Fruit fly (Drosophila melanogaster): ENCODE measurements around the gene CG11000.

Gene CG11000

DNA sequence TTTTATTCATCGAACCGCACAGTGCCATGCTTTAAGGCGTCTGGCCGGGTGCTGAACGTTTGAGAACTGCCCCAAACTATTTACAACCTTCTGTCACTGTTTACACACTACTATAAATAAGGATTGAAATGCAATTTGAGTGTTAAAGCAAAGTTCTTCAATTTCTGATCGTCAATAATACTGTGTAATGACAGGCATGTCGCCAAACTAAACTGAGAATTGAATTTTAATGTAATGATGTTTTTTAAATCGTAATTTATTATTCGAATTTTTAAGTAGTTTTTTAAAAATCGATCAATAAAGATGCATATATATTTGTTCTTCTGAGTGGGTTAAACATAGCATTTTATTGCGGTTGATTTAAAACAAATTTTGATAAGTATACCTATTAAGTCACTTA, 21.2 kb upstream of the CG11000 start, which contains the start of gene CG2082:
TSS of gene CG2082 (minus strand) at position 101 of the 400 bp plus-strand sequence.
- TF ChIP-seq rgr (GFP tag; optimal IDR thresholded peaks at IDR 0.05): no peak
- TF ChIP-seq Abd-B (GFP tag; optimal IDR thresholded peaks at IDR 0.05): no peak
- TF ChIP-seq CrebA (GFP tag; optimal IDR thresholded peaks at IDR 0.05; ENCODE audit: borderline replicate concordance): no peak
- no peak for TF ChIP-seq fru (GFP tag; optimal IDR thresholded peaks at IDR 0.05)
- no peak for TF ChIP-seq Myc (optimal IDR thresholded peaks at IDR 0.05)
- TF ChIP-seq brk (GFP tag; optimal IDR thresholded peaks at IDR 0.05): no peak
- no peak for TF ChIP-seq Dfd (GFP tag; optimal IDR thresholded peaks at IDR 0.05)
- TF ChIP-seq pan (optimal IDR thresholded peaks at IDR 0.05): no peak
- TF ChIP-seq sage (GFP tag; optimal IDR thresholded peaks at IDR 0.05): no peak
- no peak for TF ChIP-seq dl (GFP tag; optimal IDR thresholded peaks at IDR 0.05; ENCODE audit: insufficient read depth in 1 of 2, partially characterized antibody in 2 of 2)
- no peak for TF ChIP-seq foxo (GFP tag; optimal IDR thresholded peaks at IDR 0.05)
- TF ChIP-seq GATAd (GFP tag; optimal IDR thresholded peaks at IDR 0.05): no peak

DNA sequence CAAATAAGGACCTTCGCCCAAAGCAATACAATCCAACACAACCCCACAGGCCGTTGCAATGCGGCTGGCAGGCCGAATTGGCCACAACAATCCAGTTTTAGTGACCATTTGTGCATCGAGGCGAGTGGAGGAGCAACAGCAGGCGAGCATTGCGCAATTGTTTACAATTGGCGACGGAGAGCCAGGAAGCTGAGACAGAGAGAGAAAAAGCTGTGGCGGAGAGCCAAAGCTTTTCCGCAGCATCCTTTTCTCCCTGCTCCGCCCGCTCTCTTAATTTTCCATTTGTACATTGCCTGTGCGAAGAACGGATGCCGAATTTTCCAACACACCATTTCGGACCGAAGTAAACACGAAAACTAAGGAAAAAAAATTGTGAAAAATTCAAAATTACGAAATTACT, 20.7 kb upstream of the CG11000 start, which contains the start of gene kat-60L1:
TSS of gene kat-60L1 (plus strand) at position 301 of the 400 bp plus-strand sequence.
- no peak for TF ChIP-seq HLH106 (tag; optimal IDR thresholded peaks at IDR 0.05)
- no peak for TF ChIP-seq dmrt93B (GFP tag; optimal IDR thresholded peaks at IDR 0.05)
- TF ChIP-seq rgr (GFP tag; optimal IDR thresholded peaks at IDR 0.05): no peak
- no peak for TF ChIP-seq sage (GFP tag; optimal IDR thresholded peaks at IDR 0.05)
- TF ChIP-seq Rel (GFP tag; optimal IDR thresholded peaks at IDR 0.05): no peak
- no peak for TF ChIP-seq Rel (tag; optimal IDR thresholded peaks at IDR 0.05)
- no peak for TF ChIP-seq tai (GFP tag; optimal IDR thresholded peaks at IDR 0.05)
- TF ChIP-seq dsf (GFP tag; optimal IDR thresholded peaks at IDR 0.05; ENCODE audit: borderline replicate concordance): no peak
- TF ChIP-seq Dfd (GFP tag; optimal IDR thresholded peaks at IDR 0.05): no peak
- no peak for TF ChIP-seq Jra (GFP tag; optimal IDR thresholded peaks at IDR 0.05)
- TF ChIP-seq lola (GFP tag; optimal IDR thresholded peaks at IDR 0.05): no peak
- TF ChIP-seq Dif (GFP tag; optimal IDR thresholded peaks at IDR 0.05; ENCODE audit: partially characterized antibody): no peak
- no peak for TF ChIP-seq Myc (optimal IDR thresholded peaks at IDR 0.05)
- no peak for TF ChIP-seq Hr78 (GFP tag; optimal IDR thresholded peaks at IDR 0.05)

DNA sequence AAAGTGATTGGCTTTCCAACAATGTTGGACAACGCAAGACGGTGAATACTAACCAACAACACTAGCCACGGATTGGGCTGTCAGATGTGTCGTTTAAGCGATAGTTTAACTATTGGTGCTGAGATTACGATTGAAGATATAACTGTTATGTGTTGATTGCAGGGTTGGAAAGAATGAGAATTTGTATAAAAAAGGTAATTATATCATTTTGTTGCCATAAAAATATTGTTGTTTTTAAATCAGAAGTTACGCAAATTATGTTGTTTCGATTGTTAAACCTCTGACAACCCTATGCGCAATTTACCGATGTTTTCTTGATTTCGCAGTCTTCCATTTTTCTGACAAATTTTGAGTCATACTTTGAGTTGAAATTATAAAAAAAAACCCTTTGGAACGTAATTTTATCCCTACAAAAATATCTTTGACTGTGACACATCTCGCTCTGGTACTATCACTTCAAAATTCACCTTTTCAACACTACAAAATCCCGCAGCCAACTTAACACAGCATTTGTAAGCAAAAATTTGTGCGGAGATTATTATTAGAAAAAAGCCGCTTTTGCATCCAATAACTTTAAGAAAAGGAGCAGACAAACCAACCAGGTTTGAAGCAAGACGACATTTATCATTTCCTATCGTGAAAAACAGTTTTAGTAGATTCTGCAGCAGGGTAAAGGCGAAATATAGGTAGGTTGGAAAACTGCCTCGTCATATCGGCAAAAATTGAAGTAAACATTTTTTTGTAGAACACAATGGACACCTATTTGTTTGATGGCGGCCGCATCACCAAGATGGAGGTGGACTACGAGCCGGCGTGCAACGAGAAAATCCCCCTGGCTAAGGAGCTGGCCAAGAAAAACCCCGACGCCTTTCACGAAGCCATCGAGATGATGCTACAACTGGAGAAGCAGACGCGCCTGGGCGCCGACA, 12.8 kb upstream of the CG11000 start, which contains the start of the genes Hat1 and Rpn5:
TSS of gene Hat1 (minus strand) at position 360 of the 929 bp plus-strand sequence.
TSS of gene Rpn5 (plus strand) at position 469 of the 929 bp plus-strand sequence.
- TF ChIP-seq Hr78 (GFP tag; optimal IDR thresholded peaks at IDR 0.05) (no peak), Abd-B (GFP tag; optimal IDR thresholded peaks at IDR 0.05) (no peak), fru (GFP tag; optimal IDR thresholded peaks at IDR 0.05) (peak; percentile 93), CG32264 (GFP tag; optimal IDR thresholded peaks at IDR 0.05) (peak; percentile 62), psq (GFP tag; optimal IDR thresholded peaks at IDR 0.05) (peak; percentile 86), Rel (GFP tag; optimal IDR thresholded peaks at IDR 0.05) (no peak), Rel (tag; optimal IDR thresholded peaks at IDR 0.05) (peak; percentile 28), CG9705 (GFP tag; optimal IDR thresholded peaks at IDR 0.05) (peak; percentile 57), Sp1 (GFP tag; optimal IDR thresholded peaks at IDR 0.05) (peak; percentile 79), Vsx2 (GFP tag; optimal IDR thresholded peaks at IDR 0.05; ENCODE audit: partially characterized antibody) (no peak), dsf (GFP tag; optimal IDR thresholded peaks at IDR 0.05; ENCODE audit: borderline replicate concordance) (peak; percentile 85), HLH106 (tag; optimal IDR thresholded peaks at IDR 0.05) (peak; percentile 83), OdsH (GFP tag; optimal IDR thresholded peaks at IDR 0.05) (peak; percentile 86), dmrt93B (GFP tag; optimal IDR thresholded peaks at IDR 0.05) (peak; percentile 84), h (GFP tag; optimal IDR thresholded peaks at IDR 0.05) (peak; percentile 92), sv (GFP tag; optimal IDR thresholded peaks at IDR 0.05) (peak; percentile 93), sage (GFP tag; optimal IDR thresholded peaks at IDR 0.05) (peak; percentile 42), ey (GFP tag; optimal IDR thresholded peaks at IDR 0.05) (peak; percentile 89), usp (GFP tag; optimal IDR thresholded peaks at IDR 0.05) (no peak), Myc (optimal IDR thresholded peaks at IDR 0.05) (peak; percentile 84), Jra (GFP tag; optimal IDR thresholded peaks at IDR 0.05) (peak; percentile 96), Hr83 (GFP tag; optimal IDR thresholded peaks at IDR 0.05; ENCODE audit: poor library complexity, severe bottlenecking) (peak; percentile 96), brk (GFP tag; optimal IDR thresholded peaks at IDR 0.05) (no peak), lola (GFP tag; optimal IDR thresholded peaks at IDR 0.05) (no peak), pan (optimal IDR thresholded peaks at IDR 0.05) (no peak), CrebA (GFP tag; optimal IDR thresholded peaks at IDR 0.05; ENCODE audit: borderline replicate concordance) (no peak), Hnf4 (GFP tag; optimal IDR thresholded peaks at IDR 0.05) (peak; percentile 91), foxo (GFP tag; optimal IDR thresholded peaks at IDR 0.05) (peak; percentile 41 to 92), Mio (GFP tag; optimal IDR thresholded peaks at IDR 0.05) (peak; percentile 45), tai (GFP tag; optimal IDR thresholded peaks at IDR 0.05) (no peak), Dfd (GFP tag; optimal IDR thresholded peaks at IDR 0.05) (no peak), rgr (GFP tag; optimal IDR thresholded peaks at IDR 0.05) (peak; percentile 92), br (GFP tag; optimal IDR thresholded peaks at IDR 0.05) (peak; percentile 90), dl (GFP tag; optimal IDR thresholded peaks at IDR 0.05; ENCODE audit: insufficient read depth in 1 of 2, partially characterized antibody in 2 of 2) (no peak), GATAd (GFP tag; optimal IDR thresholded peaks at IDR 0.05) (peak; percentile 91), N (GFP tag; optimal IDR thresholded peaks at IDR 0.05) (no peak), Dif (GFP tag; optimal IDR thresholded peaks at IDR 0.05; ENCODE audit: partially characterized antibody) (no peak), jim (GFP tag; optimal IDR thresholded peaks at IDR 0.05) (no peak), woc (GFP tag; optimal IDR thresholded peaks at IDR 0.05) (peak; percentile 98)
